Worm (Caenorhabditis elegans) whole organism, young adult: ENCODE results near the gene daf-42.

Source experiments
- B0035.1 ChIP-seq: sonication (generic microtip); optimal IDR thresholded peaks from 2 replicates; lab custom pipeline; 2016; ENCODE audit warnings: missing genetic modification characterization, mild to moderate bottlenecking, missing compliant biosample characterization, missing genotype, missing genetic modification reagents
- B0336.3 ChIP-seq: fragments of 200-800 bp; sonication (Bioruptor generic); IDR thresholded peaks from 2 replicates; pipeline ENCODE4 v1.3.6; 2022; ENCODE audit warnings: missing genetic modification characterization, missing compliant biosample characterization
- K11D2.4 ChIP-seq: fragments of 200-800 bp; sonication (Bioruptor generic); IDR thresholded peaks from 2 replicates; pipeline ENCODE4 v1.3.6; 2022; ENCODE audit warnings: missing genetic modification reagents, missing genetic modification characterization, missing compliant biosample characterization
- K12H6.12 ChIP-seq: fragments of 200-800 bp; sonication (Bioruptor generic); optimal IDR thresholded peaks from 2 replicates; lab custom pipeline; 2018; ENCODE audit warnings: mild to moderate bottlenecking, missing genetic modification characterization, missing compliant biosample characterization
- Y53G8AR.9 ChIP-seq: fragments of 200-800 bp; sonication (Bioruptor generic); conservative IDR thresholded peaks from 2 replicates; pipeline ENCODE4 v1.3.6; 2022; ENCODE audit warnings: missing genetic modification reagents, missing genetic modification characterization, missing compliant biosample characterization
- attf-3 ChIP-seq: fragments of 200-800 bp; sonication (Bioruptor generic); conservative IDR thresholded peaks from 2 replicates; pipeline ENCODE4 v1.3.6; 2022; ENCODE audit warnings: missing genetic modification reagents, missing genetic modification characterization, missing compliant biosample characterization
- attf-6 ChIP-seq: fragments of 200-800 bp; sonication (Bioruptor generic); IDR thresholded peaks from 2 replicates; pipeline ENCODE4 v1.3.6; 2022; ENCODE audit warnings: missing genetic modification reagents, missing genetic modification characterization, missing compliant biosample characterization
- cebp-1 ChIP-seq, 2 experiments: fragments of 200-800 bp in 1 of 2; sonication (Bioruptor generic) in 1 of 2; sonication (generic microtip) in 1 of 2; IDR thresholded peaks in 1 of 2; optimal IDR thresholded peaks in 1 of 2; 2 replicates each; pipeline versions ENCODE4 v1.3.6 to Lab custom; 2017 to 2022; ENCODE audit warnings: missing compliant biosample characterization in 2 of 2, missing genetic modification characterization in 2 of 2, mild to moderate bottlenecking in 1 of 2, missing genetic modification reagents in 1 of 2, moderate library complexity in 1 of 2
- ceh-27 ChIP-seq: fragments of 200-800 bp; sonication (Bioruptor generic); optimal IDR thresholded peaks from 2 replicates; lab custom pipeline; 2018; ENCODE audit warnings: mild to moderate bottlenecking, missing genetic modification characterization, moderate library complexity, missing compliant biosample characterization
- chd-7 ChIP-seq: sonication (generic microtip); optimal IDR thresholded peaks from 2 replicates; lab custom pipeline; 2016; ENCODE audit warnings: mild to moderate bottlenecking, missing genetic modification characterization, moderate library complexity, missing compliant biosample characterization
- die-1 ChIP-seq: sonication (generic microtip); optimal IDR thresholded peaks from 2 replicates; lab custom pipeline; 2016; ENCODE audit warnings: missing genotype, mild to moderate bottlenecking, missing genetic modification characterization, missing compliant biosample characterization
- dox-1 ChIP-seq: fragments of 200-800 bp; sonication (Bioruptor generic); IDR thresholded peaks from 2 replicates; pipeline ENCODE4 v1.3.6; 2022; ENCODE audit warnings: missing genetic modification reagents, missing genetic modification characterization, missing compliant biosample characterization
- dpff-1 ChIP-seq: sonication (generic microtip); optimal IDR thresholded peaks from 2 replicates; lab custom pipeline; 2017; ENCODE audit warnings: mild to moderate bottlenecking, missing genetic modification characterization, missing compliant biosample characterization
- dpl-1 ChIP-seq: fragments of 150-350 bp; optimal IDR thresholded peaks from 2 replicates; lab custom pipeline; 2014; ENCODE audit warnings: missing biosample characterization, missing genetic modification reagents, missing genetic modification characterization
- gei-17 ChIP-seq: fragments of 200-800 bp; sonication (Bioruptor generic); optimal IDR thresholded peaks from 2 replicates; lab custom pipeline; 2018; ENCODE audit warnings: mild to moderate bottlenecking, missing genetic modification characterization, missing compliant biosample characterization
- hmg-1.2 ChIP-seq: fragments of 200-800 bp; sonication (Bioruptor generic); IDR thresholded peaks from 2 replicates; pipeline ENCODE4 v1.3.6; 2022; ENCODE audit warnings: missing genetic modification reagents, missing genetic modification characterization, missing compliant biosample characterization
- hrde-1 ChIP-seq: sonication (generic microtip); optimal IDR thresholded peaks from 2 replicates; lab custom pipeline; 2016; ENCODE audit warnings: missing genetic modification characterization, mild to moderate bottlenecking, missing compliant biosample characterization, moderate library complexity, missing genotype, missing genetic modification reagents, borderline replicate concordance
- hsf-1 ChIP-seq: fragments of 200-800 bp; sonication (Bioruptor generic); IDR thresholded peaks from 2 replicates; pipeline ENCODE4 v1.3.6; 2022; ENCODE audit warnings: missing genetic modification reagents, missing genetic modification characterization, missing compliant biosample characterization
- let-526 ChIP-seq: fragments of 200-800 bp; sonication (Bioruptor generic); IDR thresholded peaks from 2 replicates; pipeline ENCODE4 v1.3.6; 2022; ENCODE audit warnings: missing genetic modification reagents, missing genetic modification characterization, missing compliant biosample characterization
- lin-26 ChIP-seq: fragments of 200-800 bp; sonication (Bioruptor generic); IDR thresholded peaks from 2 replicates; pipeline ENCODE4 v1.3.6; 2022; ENCODE audit warnings: missing genetic modification reagents, missing genetic modification characterization, missing compliant biosample characterization
- lin-54 ChIP-seq: fragments of 200-800 bp; sonication (Bioruptor generic); optimal IDR thresholded peaks from 2 replicates; lab custom pipeline; 2018; ENCODE audit warnings: mild to moderate bottlenecking, missing genetic modification characterization, missing compliant biosample characterization
- lir-1 ChIP-seq: fragments of 200-800 bp; sonication (Bioruptor generic); conservative IDR thresholded peaks from 2 replicates; pipeline ENCODE4 v1.3.6; 2022; ENCODE audit warnings: missing genetic modification reagents, missing genetic modification characterization, missing compliant biosample characterization
- lsy-27 ChIP-seq: sonication (generic microtip); optimal IDR thresholded peaks from 2 replicates; lab custom pipeline; 2017; ENCODE audit warnings: missing genetic modification characterization, mild to moderate bottlenecking, missing compliant biosample characterization, antibody characterized with exemption, missing genotype, borderline replicate concordance; ENCODE audit not compliant: insufficient read depth
- madf-10 ChIP-seq: sonication (generic microtip); optimal IDR thresholded peaks from 2 replicates; lab custom pipeline; 2016; ENCODE audit warnings: mild to moderate bottlenecking, missing genetic modification characterization, missing compliant biosample characterization
- madf-3 ChIP-seq: fragments of 200-800 bp; sonication (Bioruptor generic); IDR thresholded peaks from 2 replicates; pipeline ENCODE4 v1.3.6; 2022; ENCODE audit warnings: missing genetic modification reagents, missing genetic modification characterization, missing compliant biosample characterization
- nfya-1 ChIP-seq: sonication (generic microtip); optimal IDR thresholded peaks from 2 replicates; lab custom pipeline; 2017; ENCODE audit warnings: antibody characterized with exemption, missing compliant biosample characterization, missing genetic modification characterization, borderline replicate concordance; ENCODE audit not compliant: insufficient read depth
- nfya-2 ChIP-seq: fragments of 200-800 bp; sonication (Bioruptor generic); IDR thresholded peaks from 2 replicates; pipeline ENCODE4 v1.3.6; 2022; ENCODE audit warnings: missing genetic modification reagents, missing genetic modification characterization, missing compliant biosample characterization
- nfyb-1 ChIP-seq: fragments of 200-800 bp; sonication (Bioruptor generic); IDR thresholded peaks from 2 replicates; pipeline ENCODE4 v1.3.6; 2022; ENCODE audit warnings: missing genetic modification reagents, missing genetic modification characterization, missing compliant biosample characterization
- nhr-90 ChIP-seq: sonication (generic microtip); optimal IDR thresholded peaks from 2 replicates; lab custom pipeline; 2016; ENCODE audit warnings: missing genotype, mild to moderate bottlenecking, missing genetic modification characterization, missing compliant biosample characterization
- rcor-1 ChIP-seq: fragments of 200-800 bp; sonication (Bioruptor generic); IDR thresholded peaks from 2 replicates; pipeline ENCODE4 v1.3.6; 2022; ENCODE audit warnings: missing genetic modification reagents, missing genetic modification characterization, missing compliant biosample characterization
- sdz-38 ChIP-seq: sonication (generic microtip); optimal IDR thresholded peaks from 2 replicates; lab custom pipeline; 2016; ENCODE audit warnings: missing genotype, missing genetic modification characterization, missing compliant biosample characterization
- snpc-3.4 ChIP-seq: sonication (generic microtip); optimal IDR thresholded peaks from 2 replicates; lab custom pipeline; 2017; ENCODE audit warnings: missing genetic modification characterization, mild to moderate bottlenecking, missing compliant biosample characterization, antibody characterized with exemption, moderate library complexity, missing genotype, missing genetic modification reagents
- somi-1 ChIP-seq: fragments of 200-800 bp; sonication (Bioruptor generic); optimal IDR thresholded peaks from 2 replicates; lab custom pipeline; 2018; ENCODE audit warnings: mild to moderate bottlenecking, missing genetic modification characterization, missing compliant biosample characterization
- unc-130 ChIP-seq: sonication (generic microtip); optimal IDR thresholded peaks from 2 replicates; lab custom pipeline; 2016; ENCODE audit warnings: missing genetic modification reagents, missing genetic modification characterization, missing compliant biosample characterization
- zfh-2 ChIP-seq: fragments of 200-800 bp; sonication (Bioruptor generic); conservative IDR thresholded peaks from 2 replicates; pipeline ENCODE4 v1.3.6; 2022; ENCODE audit warnings: missing genetic modification reagents, missing genetic modification characterization, missing compliant biosample characterization
- ztf-18 ChIP-seq: sonication (generic microtip); optimal IDR thresholded peaks from 2 replicates; lab custom pipeline; 2016; ENCODE audit warnings: missing genotype, mild to moderate bottlenecking, missing genetic modification characterization, missing compliant biosample characterization

Gene daf-42

DNA sequence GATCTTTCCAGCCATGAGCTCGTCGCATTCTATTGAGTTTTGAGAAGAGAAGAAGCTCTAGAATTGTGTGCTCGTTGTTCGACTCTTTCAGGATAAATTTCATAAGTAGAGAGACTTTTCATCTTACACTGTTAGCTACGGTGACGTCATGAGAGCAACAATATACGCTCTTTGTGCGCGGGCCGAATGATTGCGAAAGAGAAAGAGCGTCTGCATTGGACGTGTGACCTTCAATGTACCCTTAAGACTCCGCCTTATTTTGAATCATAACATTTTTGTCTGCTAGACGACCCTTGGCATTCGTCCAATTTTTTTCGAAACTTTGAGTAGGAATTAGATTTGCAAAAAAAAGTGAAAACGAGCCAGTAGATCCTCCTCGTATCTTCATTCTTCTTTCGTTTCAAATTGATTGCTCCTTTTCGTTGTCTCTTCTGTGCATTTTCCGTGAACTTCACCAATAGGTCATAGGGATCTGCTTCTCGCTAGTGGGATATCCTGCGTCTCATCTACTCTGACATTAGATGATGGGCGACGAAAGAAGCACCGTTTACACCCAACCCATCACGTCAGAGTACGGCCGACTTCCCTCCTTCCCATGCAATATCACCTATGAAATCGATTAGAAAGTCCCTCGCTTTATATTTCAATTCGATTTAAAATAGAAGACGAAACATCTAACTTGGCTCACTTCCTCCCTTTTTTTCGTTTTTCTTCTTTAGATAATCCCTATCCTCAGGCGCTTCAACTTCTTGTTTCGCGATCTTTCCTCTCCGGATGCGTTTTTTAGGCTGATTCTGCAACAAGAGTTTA lies 45.1 kb upstream of the daf-42 start (continued):
- no peak for TF ChIP-seq lsy-27
- no peak for TF ChIP-seq hrde-1 (tag; lab: Kevin White, UChicago)
- TF ChIP-seq lin-26 (GFP tag; lab: Robert Waterston, UW) = no peak
- no peak for TF ChIP-seq unc-130 (GFP tag; lab: Kevin White, UChicago)
- no peak for TF ChIP-seq madf-10
- no peak for TF ChIP-seq attf-6 (GFP tag; lab: Robert Waterston, UW)
- TF ChIP-seq Y53G8AR.9 (GFP tag; lab: Robert Waterston, UW) = no peak

DNA sequence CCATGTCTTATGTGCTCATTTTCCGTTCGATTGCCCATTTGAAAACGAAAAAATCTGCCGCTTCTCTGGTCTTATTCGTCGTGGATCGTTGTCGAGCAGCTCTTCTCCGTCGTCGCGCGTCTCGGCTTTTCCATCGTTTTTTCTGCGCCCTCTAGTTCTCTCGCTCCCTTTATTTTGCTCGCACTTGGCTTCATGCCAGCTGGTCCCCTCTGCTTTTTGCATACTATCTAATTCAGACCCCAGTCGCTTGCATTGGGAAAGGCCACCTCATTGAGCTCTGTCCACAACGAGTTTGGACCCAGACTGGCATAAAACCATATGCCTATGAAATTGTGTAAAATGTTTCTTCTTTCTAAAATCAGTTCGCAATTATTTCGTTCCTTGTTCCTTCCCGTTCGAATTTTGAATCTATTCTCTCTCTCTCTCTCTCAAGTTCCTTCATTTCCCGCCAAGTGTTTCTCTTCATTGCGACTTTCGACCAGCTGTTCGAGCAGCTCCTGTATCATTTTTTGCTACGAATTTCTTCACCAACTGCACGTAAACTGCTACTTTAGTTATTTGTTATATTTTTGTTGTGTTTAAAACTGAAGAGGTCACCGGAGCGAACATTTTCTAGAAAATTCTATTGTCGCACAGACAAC lies 43.6 kb upstream of the daf-42 start:
- TF ChIP-seq dox-1 (GFP tag; lab: Robert Waterston, UW) (0 out of 2 replicates have a peak, but pooled peaks have one; percentile 36), nfya-1 (no peak), lir-1 (GFP tag; lab: Robert Waterston, UW) (no peak), chd-7 (tag; lab: Kevin White, UChicago) (no peak), die-1 (tag; lab: Kevin White, UChicago) (no peak), let-526 (GFP tag; lab: Robert Waterston, UW) (no peak), gei-17 (GFP tag; lab: Kevin White, UChicago) (no peak), lin-26 (GFP tag; lab: Robert Waterston, UW) (0 out of 2 replicates have a peak, but pooled peaks have one; percentile 26), nfya-2 (GFP tag; lab: Robert Waterston, UW) (no peak), ceh-27 (GFP tag; lab: Kevin White, UChicago) (no peak), zfh-2 (GFP tag; lab: Robert Waterston, UW) (peak; percentile 74), madf-10 (no peak), sdz-38 (no peak), hmg-1.2 (GFP tag; lab: Robert Waterston, UW) (peak; percentile 38; the same call in 1 of the 2 replicates), K11D2.4 (no peak), nhr-90 (no peak), ztf-18 (tag; lab: Kevin White, UChicago) (no peak), lin-54 (GFP tag; lab: Kevin White, UChicago) (no peak), dpff-1 (tag; lab: Kevin White, UChicago) (no peak), cebp-1 (GFP tag; IDR thresholded peaks at IDR 0.05; lab: Robert Waterston, UW) (no peak), cebp-1 (tag; optimal IDR thresholded peaks at IDR 0.05; lab: Kevin White, UChicago) (peak; percentile 0), dpl-1 (no peak), nfyb-1 (GFP tag; lab: Robert Waterston, UW) (no peak), B0035.1 (no peak), rcor-1 (no peak), snpc-3.4 (no peak), B0336.3 (GFP tag; lab: Robert Waterston, UW) (no peak), madf-3 (GFP tag; lab: Robert Waterston, UW) (0 out of 2 replicates have a peak, but pooled peaks have one; percentile 53), attf-3 (GFP tag; lab: Robert Waterston, UW) (no peak), hsf-1 (GFP tag; lab: Robert Waterston, UW) (0 out of 2 replicates have a peak, but pooled peaks have one; percentile 44), K12H6.12 (tag; lab: Kevin White, UChicago) (peak; percentile 44), somi-1 (GFP tag; lab: Kevin White, UChicago) (no peak)
